Fruit fly (Drosophila melanogaster) whole organism, adult: ENCODE data around the gene UQCR-11.

Experiments used
- CG11617 ChIP-seq: fragments of 200-800 bp; sonication (Bioruptor generic); optimal IDR thresholded peaks from 2 replicates; lab custom pipeline; 2017; ENCODE audit warnings: mild to moderate bottlenecking, missing biosample characterization, missing genetic modification reagents, missing genetic modification characterization
- CG12768 ChIP-seq: fragments of 200-800 bp; sonication (Bioruptor generic); optimal IDR thresholded peaks from 2 replicates; lab custom pipeline; 2017; ENCODE audit warnings: missing biosample characterization, missing genetic modification characterization, mild to moderate bottlenecking, moderate library complexity, missing genetic modification reagents
- CG14711 ChIP-seq: fragments of 200-800 bp; sonication (Bioruptor generic); optimal IDR thresholded peaks from 2 replicates; lab custom pipeline; 2018; ENCODE audit warnings: missing biosample characterization, mild to moderate bottlenecking, missing genetic modification characterization, moderate library complexity
- CG1620 ChIP-seq: fragments of 200-800 bp; sonication (Bioruptor generic); optimal IDR thresholded peaks from 2 replicates; lab custom pipeline; 2016; ENCODE audit warnings: missing biosample characterization, missing genetic modification characterization
- CG33017 ChIP-seq: fragments of 200-800 bp; sonication (Bioruptor generic); optimal IDR thresholded peaks from 2 replicates; lab custom pipeline; 2018; ENCODE audit warnings: missing biosample characterization, mild to moderate bottlenecking, missing genetic modification characterization, moderate library complexity
- CG5204 ChIP-seq: fragments of 200-800 bp; sonication (Bioruptor generic); optimal IDR thresholded peaks from 2 replicates; lab custom pipeline; 2016; ENCODE audit warnings: missing biosample characterization, missing genetic modification characterization
- CG7045 ChIP-seq: fragments of 200-800 bp; sonication (Bioruptor generic); optimal IDR thresholded peaks from 2 replicates; lab custom pipeline; 2017; ENCODE audit warnings: missing biosample characterization, mild to moderate bottlenecking, missing genetic modification characterization
- CG7101 ChIP-seq: fragments of 200-800 bp; sonication (Bioruptor generic); optimal IDR thresholded peaks from 2 replicates; lab custom pipeline; 2018; ENCODE audit warnings: missing biosample characterization, mild to moderate bottlenecking, missing genetic modification characterization, moderate library complexity
- Clk ChIP-seq: fragments of 200-800 bp; sonication (Bioruptor generic); optimal IDR thresholded peaks from 2 replicates; lab custom pipeline; 2017; ENCODE audit warnings: missing biosample characterization, missing genetic modification characterization
- Crg-1 ChIP-seq: fragments of 200-800 bp; sonication (Bioruptor generic); optimal IDR thresholded peaks from 2 replicates; lab custom pipeline; 2016; ENCODE audit warnings: missing biosample characterization, missing genetic modification characterization
- Hr96 ChIP-seq: fragments of 200-800 bp; sonication (Bioruptor generic); optimal IDR thresholded peaks from 2 replicates; lab custom pipeline; 2016; ENCODE audit warnings: missing biosample characterization, missing genetic modification characterization
- Mnt ChIP-seq: fragments of 200-800 bp; sonication (Bioruptor generic); optimal IDR thresholded peaks from 2 replicates; lab custom pipeline; 2016; ENCODE audit warnings: missing biosample characterization, mild to moderate bottlenecking, missing genetic modification characterization
- bab1 ChIP-seq: fragments of 200-800 bp; sonication (Bioruptor generic); optimal IDR thresholded peaks from 3 replicates; lab custom pipeline; 2019; ENCODE audit warnings: missing biosample characterization, mild to moderate bottlenecking, missing genetic modification characterization, moderate library complexity
- cic ChIP-seq: fragments of 200-800 bp; sonication (Bioruptor generic); optimal IDR thresholded peaks from 2 replicates; lab custom pipeline; 2017; ENCODE audit warnings: missing biosample characterization, mild to moderate bottlenecking, missing genetic modification characterization, moderate library complexity
- cnc ChIP-seq, 2 experiments: fragments of >200 bp; optimal IDR thresholded peaks; 2 replicates each; lab custom pipeline; 2017
- kay ChIP-seq: fragments of 200-800 bp; sonication (Bioruptor generic); peaks from one replicate; lab custom pipeline; 2016; ENCODE audit warnings: missing biosample characterization, missing genetic modification characterization, borderline replicate concordance
- ovo ChIP-seq: fragments of 200-800 bp; sonication (Bioruptor generic); optimal IDR thresholded peaks from 2 replicates; lab custom pipeline; 2016; ENCODE audit warnings: missing biosample characterization, missing genetic modification characterization
- pad ChIP-seq: fragments of 200-800 bp; sonication (Bioruptor generic); optimal IDR thresholded peaks from 3 replicates; lab custom pipeline; 2017; ENCODE audit warnings: missing biosample characterization, missing genetic modification characterization, mild to moderate bottlenecking, moderate library complexity, missing genetic modification reagents
- tj ChIP-seq: fragments of 200-800 bp; sonication (Bioruptor generic); optimal IDR thresholded peaks from 3 replicates; lab custom pipeline; 2017; ENCODE audit warnings: missing biosample characterization, mild to moderate bottlenecking, missing genetic modification characterization, moderate library complexity
- toe ChIP-seq: fragments of 200-800 bp; sonication (Bioruptor generic); optimal IDR thresholded peaks from 2 replicates; lab custom pipeline; 2016; ENCODE audit warnings: missing biosample characterization, missing genetic modification characterization

Gene UQCR-11

dm6 chr3L:25120499-25121101, at the start of gene UQCR-11:
Gene UQCR-11 (plus strand): TSS chr3L:25120709.
- TF ChIP-seq CG5204 (GFP tag; lab: Kevin White, UChicago) (no peak), ovo (GFP tag; lab: Kevin White, UChicago) (no peak), CG12768 (GFP tag; lab: Kevin White, UChicago) (no peak), tj (GFP tag; lab: Kevin White, UChicago) (no peak), toe (GFP tag; lab: Kevin White, UChicago) (peak; percentile 36)

- TF ChIP-seq cnc (optimal IDR thresholded peaks at IDR 0.05; lab: Kevin White, UChicago) (no peak), cic (GFP tag; lab: Kevin White, UChicago) (no peak), CG14711 (tag; lab: Kevin White, UChicago) (no peak), CG12768 (GFP tag; lab: Kevin White, UChicago) (no peak), kay (GFP tag; lab: Kevin White, UChicago) (no peak), pad (GFP tag; lab: Kevin White, UChicago) (no peak)
Observed at dm6 chr3L:25107294-25107693, 13.2 kb upstream of the UQCR-11 start, which contains the start of gene Set1. Gene Set1 (plus strand): TSS chr3L:25107594.

dm6 chr3L:25107768-25108167, 12.7 kb upstream of the UQCR-11 start:
- TF ChIP-seq CG1620 (no peak), CG5204 (GFP tag; lab: Kevin White, UChicago) (no peak), ovo (GFP tag; lab: Kevin White, UChicago) (no peak), pad (GFP tag; lab: Kevin White, UChicago) (no peak), tj (GFP tag; lab: Kevin White, UChicago) (no peak), CG33017 (tag; lab: Kevin White, UChicago) (no peak), bab1 (GFP tag; lab: Kevin White, UChicago) (no peak)

DNA sequence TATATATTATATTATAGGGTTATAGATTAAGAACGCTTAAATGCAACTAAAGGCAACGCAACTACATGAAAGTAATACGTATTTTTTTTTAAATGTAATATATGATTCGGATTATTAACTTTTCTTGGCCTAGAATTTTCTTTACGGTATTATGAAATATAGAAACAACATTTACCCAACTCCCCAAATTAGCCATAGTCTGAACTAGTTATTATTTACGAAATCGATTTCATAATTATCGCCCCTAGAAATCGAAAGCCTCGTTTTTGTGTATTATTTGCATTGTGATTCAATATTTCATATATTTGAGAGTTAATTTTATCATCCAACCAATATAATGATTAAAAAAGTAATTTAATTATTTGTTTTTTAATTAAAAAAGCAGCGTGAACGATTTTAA, 11.8 kb upstream of the UQCR-11 start:
- no peak for TF ChIP-seq Mnt
- TF ChIP-seq toe (GFP tag; lab: Kevin White, UChicago) = no peak
- TF ChIP-seq CG33017 (tag; lab: Kevin White, UChicago) = no peak
- no peak for TF ChIP-seq CG5204 (GFP tag; lab: Kevin White, UChicago)

DNA sequence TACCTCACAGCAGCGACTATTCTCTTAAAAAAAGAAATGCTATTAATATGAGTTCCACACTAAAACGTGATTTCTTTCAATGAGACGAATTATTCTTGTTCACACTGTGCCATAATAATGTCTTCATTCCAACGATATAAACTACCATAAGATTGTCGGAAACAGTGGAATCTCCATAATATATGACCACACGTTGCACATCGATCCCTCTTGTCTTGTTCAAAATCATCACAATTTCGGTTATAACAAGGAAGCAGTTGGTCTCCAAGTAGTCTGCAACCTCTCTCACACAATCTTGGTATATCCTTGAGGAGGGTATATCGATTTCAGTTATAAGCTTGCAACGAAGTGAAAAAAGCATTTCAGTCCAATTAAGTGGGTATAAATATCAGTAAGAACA, 4.6 kb upstream of the UQCR-11 start, which contains the start of gene MED21:
MED21 (minus strand) TSS at position 48 of the 400 bp plus-strand sequence.
- TF ChIP-seq CG33017 (tag; lab: Kevin White, UChicago) = no peak
- no peak for TF ChIP-seq Hr96 (GFP tag; lab: Kevin White, UChicago)
- no peak for TF ChIP-seq cic (GFP tag; lab: Kevin White, UChicago)
- no peak for TF ChIP-seq bab1 (GFP tag; lab: Kevin White, UChicago)
- TF ChIP-seq kay (GFP tag; lab: Kevin White, UChicago) = no peak
- TF ChIP-seq CG1620 = peak; percentile 6
- TF ChIP-seq CG5204 (GFP tag; lab: Kevin White, UChicago) = peak; percentile 7
- TF ChIP-seq CG11617 (GFP tag; lab: Kevin White, UChicago) = no peak
- TF ChIP-seq toe (GFP tag; lab: Kevin White, UChicago) = peak; percentile 21

- no peak for TF ChIP-seq CG7045 (GFP tag; lab: Kevin White, UChicago)
- peak; percentile 11 for TF ChIP-seq CG5204 (GFP tag; lab: Kevin White, UChicago)
- no peak for TF ChIP-seq cic (GFP tag; lab: Kevin White, UChicago)
Observed at dm6 chr3L:25121183-25121860, 813 bp downstream of the UQCR-11 start.

- TF ChIP-seq Crg-1 (GFP tag; lab: Kevin White, UChicago) (no peak), Clk (no peak), CG33017 (tag; lab: Kevin White, UChicago) (no peak), CG7045 (GFP tag; lab: Kevin White, UChicago) (no peak), CG5204 (GFP tag; lab: Kevin White, UChicago) (no peak), CG14711 (tag; lab: Kevin White, UChicago) (no peak), Hr96 (GFP tag; lab: Kevin White, UChicago) (no peak), pad (GFP tag; lab: Kevin White, UChicago) (no peak), cic (GFP tag; lab: Kevin White, UChicago) (no peak), CG7101 (tag; lab: Kevin White, UChicago) (no peak), CG11617 (GFP tag; lab: Kevin White, UChicago) (no peak)
Observed at dm6 chr3L:25150231-25150630, 29.7 kb downstream of the UQCR-11 start.
